Fruit fly (Drosophila melanogaster): ENCODE data around the gene AdoR.
A peak's percentile ranks its signal among the peaks of the same experiment; 100 is the strongest.

Gene AdoR

DNA sequence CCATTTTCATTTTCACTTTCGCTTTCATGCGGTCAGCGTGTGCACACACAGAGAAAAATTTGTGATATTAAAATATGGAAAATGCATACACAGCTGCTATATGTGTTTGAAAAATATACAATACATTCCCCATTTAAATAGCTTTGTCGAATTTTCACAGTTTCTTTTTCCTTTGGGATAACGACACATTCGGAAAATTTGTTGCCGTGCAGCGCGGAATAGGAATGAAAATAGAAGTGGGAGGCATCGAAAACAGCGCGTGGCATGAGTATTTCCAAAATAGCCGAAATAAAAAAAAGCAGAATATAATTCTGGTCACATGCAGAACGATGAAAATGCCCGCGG is 56.7 kb downstream of the AdoR start (continued):
- TF ChIP-seq CG5180 (GFP tag; optimal IDR thresholded peaks at IDR 0.05) (peak; percentile 62), CG8281 (tag; optimal IDR thresholded peaks at IDR 0.05) (peak; percentile 41), CG7556 (GFP tag; optimal IDR thresholded peaks at IDR 0.05) (peak; percentile 83), knrl (GFP tag; IDR thresholded peaks at IDR 0.05; ENCODE audit: partially characterized antibody) (no peak), TFAM (GFP tag; optimal IDR thresholded peaks at IDR 0.05) (peak; percentile 9), CG15073 (GFP tag; optimal IDR thresholded peaks at IDR 0.05) (peak; percentile 9), Side (GFP tag; optimal IDR thresholded peaks at IDR 0.05) (peak; percentile 79), repo (GFP tag; optimal IDR thresholded peaks at IDR 0.05) (peak; percentile 83), Atf-2 (GFP tag; optimal IDR thresholded peaks at IDR 0.05) (peak; percentile 86), CG17328 (GFP tag; IDR thresholded peaks at IDR 0.05) (peak; percentile 83), CG11504 (tag; optimal IDR thresholded peaks at IDR 0.05) (peak; percentile 86), CG6689 (GFP tag; IDR thresholded peaks at IDR 0.05) (peak; percentile 84), grau (tag; optimal IDR thresholded peaks at IDR 0.05) (peak; percentile 86), CG6272 (GFP tag; IDR thresholded peaks at IDR 0.05) (peak; percentile 74), CG14050 (GFP tag; IDR thresholded peaks at IDR 0.05) (peak; percentile 83), org-1 (GFP tag; optimal IDR thresholded peaks at IDR 0.05) (peak; percentile 78), Bdp1 (GFP tag; optimal IDR thresholded peaks at IDR 0.05) (peak; percentile 68), hbn (GFP tag; IDR thresholded peaks at IDR 0.05; ENCODE audit: partially characterized antibody) (no peak), CG12236 (GFP tag; optimal IDR thresholded peaks at IDR 0.05) (peak; percentile 73), CG4404 (GFP tag; IDR thresholded peaks at IDR 0.05) (peak; percentile 63), HmgD (GFP tag; optimal IDR thresholded peaks at IDR 0.05) (peak; percentile 57), psq (GFP tag; optimal IDR thresholded peaks at IDR 0.05) (peak; percentile 34), CG15269 (tag; optimal IDR thresholded peaks at IDR 0.05) (peak; percentile 87), Ada2b (GFP tag; IDR thresholded peaks at IDR 0.05) (peak; percentile 85), chn (GFP tag; optimal IDR thresholded peaks at IDR 0.05) (peak; percentile 84), CG11560 (tag; IDR thresholded peaks at IDR 0.05) (peak; percentile 73; the same call in 2 of the 3 replicates), hkb (optimal IDR thresholded peaks at IDR 0.05) (no peak), hkb (GFP tag; IDR thresholded peaks at IDR 0.05) (peak; percentile 92), h (optimal IDR thresholded peaks at IDR 0.05) (no peak), Gsc (GFP tag; IDR thresholded peaks at IDR 0.05) (peak; percentile 73), H15 (GFP tag; IDR thresholded peaks at IDR 0.05) (peak; percentile 88), CG1233 (GFP tag; optimal IDR thresholded peaks at IDR 0.05) (peak; percentile 71), ro (GFP tag; IDR thresholded peaks at IDR 0.05) (peak; percentile 57), gsb-n (tag; optimal IDR thresholded peaks at IDR 0.05) (peak; percentile 75), CG16779 (GFP tag; IDR thresholded peaks at IDR 0.05) (peak; percentile 80), HmgZ (tag; optimal IDR thresholded peaks at IDR 0.05) (peak; percentile 79), CG10565 (GFP tag; optimal IDR thresholded peaks at IDR 0.05) (peak; percentile 28), Stat92E (GFP tag; optimal IDR thresholded peaks at IDR 0.05) (no peak), HLH54F (GFP tag; optimal IDR thresholded peaks at IDR 0.05) (peak; percentile 83), Fer2 (tag; optimal IDR thresholded peaks at IDR 0.05) (peak; percentile 69), mam (GFP tag; optimal IDR thresholded peaks at IDR 0.05) (peak; percentile 89), Neu2 (GFP tag; optimal IDR thresholded peaks at IDR 0.05; ENCODE audit: borderline replicate concordance) (no peak), CG18599 (GFP tag; optimal IDR thresholded peaks at IDR 0.05) (peak; percentile 93), HHEX (GFP tag; optimal IDR thresholded peaks at IDR 0.05) (peak; percentile 86), hb (GFP tag; IDR thresholded peaks at IDR 0.05; ENCODE audit: partially characterized antibody) (no peak), fru (optimal IDR thresholded peaks at IDR 0.05) (no peak), Optix (GFP tag; IDR thresholded peaks at IDR 0.05) (peak; percentile 83; the same call in 2 of the 3 replicates), dan (GFP tag; IDR thresholded peaks at IDR 0.05) (no peak), CG10543 (GFP tag; optimal IDR thresholded peaks at IDR 0.05) (peak; percentile 56), dysf (GFP tag; IDR thresholded peaks at IDR 0.05) (peak; percentile 91), Six4 (GFP tag; optimal IDR thresholded peaks at IDR 0.05) (peak; percentile 76), her (GFP tag; optimal IDR thresholded peaks at IDR 0.05) (peak; percentile 85)

Measured in whole organism, embryonic.